Fruit fly (Drosophila melanogaster) whole organism, embryonic: Measurements from ENCODE around the gene Sap30.
A peak's percentile ranks its signal among the peaks of the same experiment; 100 is the strongest.

Experiments used
- Ada2b ChIP-seq: fragments of 200-800 bp; sonication (Bioruptor generic); IDR thresholded peaks from 2 replicates; pipeline ENCODE4 v1.3.6; 2022; ENCODE audit warnings: missing biosample characterization, missing genetic modification characterization
- Blimp-1 ChIP-seq: fragments of 200-800 bp; sonication (Bioruptor generic); optimal IDR thresholded peaks from 3 replicates; lab custom pipeline; 2018; ENCODE audit warnings: missing biosample characterization, missing genetic modification characterization, mild to moderate bottlenecking, moderate library complexity, missing genetic modification reagents
- CG10462 ChIP-seq: fragments of 200-800 bp; sonication (Bioruptor generic); optimal IDR thresholded peaks from 2 replicates; lab custom pipeline; 2016; ENCODE audit warnings: missing biosample characterization, missing genetic modification characterization
- CG10565 ChIP-seq: fragments of 200-800 bp; sonication (Bioruptor generic); optimal IDR thresholded peaks from 3 replicates; lab custom pipeline; 2016; ENCODE audit warnings: missing biosample characterization, mild to moderate bottlenecking, missing genetic modification characterization
- CG12104 ChIP-seq: fragments of 200-800 bp; sonication (Bioruptor generic); optimal IDR thresholded peaks from 3 replicates; lab custom pipeline; 2016; ENCODE audit warnings: missing biosample characterization, missing genetic modification characterization
- CG12391 ChIP-seq: fragments of 200-800 bp; sonication (Bioruptor generic); optimal IDR thresholded peaks from 3 replicates; lab custom pipeline; 2018; ENCODE audit warnings: missing biosample characterization, mild to moderate bottlenecking, missing genetic modification characterization, moderate library complexity
- CG12744 ChIP-seq: fragments of 200-800 bp; sonication (Bioruptor generic); optimal IDR thresholded peaks from 2 replicates; lab custom pipeline; 2016; ENCODE audit warnings: missing biosample characterization, missing genetic modification characterization
- CG15601 ChIP-seq: fragments of 200-800 bp; sonication (Bioruptor generic); optimal IDR thresholded peaks from 3 replicates; lab custom pipeline; 2019; ENCODE audit warnings: missing biosample characterization, mild to moderate bottlenecking, missing genetic modification characterization, moderate library complexity
- CG16779 ChIP-seq: fragments of 200-800 bp; sonication (Bioruptor generic); IDR thresholded peaks from 2 replicates; pipeline ENCODE4 v1.3.6; 2022; ENCODE audit warnings: missing biosample characterization, missing genetic modification characterization
- CG16863 ChIP-seq: fragments of 200-800 bp; sonication (Bioruptor generic); optimal IDR thresholded peaks from 3 replicates; lab custom pipeline; 2016; ENCODE audit warnings: missing biosample characterization, missing genetic modification characterization
- CG2199 ChIP-seq: fragments of 200-800 bp; sonication (Bioruptor generic); IDR thresholded peaks from 3 replicates; pipeline ENCODE4 v1.3.6; 2022; ENCODE audit warnings: missing biosample characterization, missing genetic modification characterization
- CG2712 ChIP-seq: fragments of 200-800 bp; optimal IDR thresholded peaks from 3 replicates; lab custom pipeline; 2019; ENCODE audit warnings: missing biosample characterization, mild to moderate bottlenecking, missing genetic modification characterization, moderate library complexity
- CG34376 ChIP-seq: fragments of 200-800 bp; sonication (Bioruptor generic); optimal IDR thresholded peaks from 2 replicates; lab custom pipeline; 2018; ENCODE audit warnings: missing biosample characterization, mild to moderate bottlenecking, missing genetic modification characterization
- CG4360 ChIP-seq: fragments of 200-800 bp; sonication (Bioruptor generic); IDR thresholded peaks from 2 replicates; pipeline ENCODE4 v1.3.6; 2022; ENCODE audit warnings: missing biosample characterization, missing genetic modification characterization
- CG4404 ChIP-seq: fragments of 200-800 bp; sonication (Bioruptor generic); IDR thresholded peaks from 2 replicates; pipeline ENCODE4 v1.3.6; 2022; ENCODE audit warnings: missing biosample characterization, missing genetic modification characterization
- CG4730 ChIP-seq: fragments of 200-800 bp; sonication (Bioruptor generic); IDR thresholded peaks from 2 replicates; pipeline ENCODE4 v1.3.6; 2022; ENCODE audit warnings: missing biosample characterization, missing genetic modification characterization
- CG6654 ChIP-seq: fragments of 200-800 bp; sonication (Bioruptor generic); optimal IDR thresholded peaks from 2 replicates; lab custom pipeline; 2017; ENCODE audit warnings: missing biosample characterization, mild to moderate bottlenecking, missing genetic modification characterization
- CG6813 ChIP-seq: fragments of 200-800 bp; sonication (Bioruptor generic); optimal IDR thresholded peaks from 2 replicates; lab custom pipeline; 2017; ENCODE audit warnings: missing biosample characterization, missing genetic modification characterization, mild to moderate bottlenecking, moderate library complexity, missing genetic modification reagents
- CG7271 ChIP-seq: fragments of 200-800 bp; sonication (Bioruptor generic); optimal IDR thresholded peaks from 2 replicates; lab custom pipeline; 2018; ENCODE audit warnings: missing biosample characterization, mild to moderate bottlenecking, missing genetic modification characterization, moderate library complexity
- CG9609 ChIP-seq: fragments of 200-800 bp; sonication (Bioruptor generic); optimal IDR thresholded peaks from 3 replicates; lab custom pipeline; 2016; ENCODE audit warnings: missing biosample characterization, missing genetic modification characterization
- D19B ChIP-seq: fragments of 200-800 bp; sonication (Bioruptor generic); optimal IDR thresholded peaks from 2 replicates; lab custom pipeline; 2017; ENCODE audit warnings: missing biosample characterization, mild to moderate bottlenecking, missing genetic modification characterization
- Deaf1 ChIP-seq: fragments of 200-800 bp; optimal IDR thresholded peaks from 3 replicates; lab custom pipeline; 2019; ENCODE audit warnings: missing biosample characterization, mild to moderate bottlenecking, missing genetic modification characterization, moderate library complexity
- Drgx ChIP-seq: fragments of 200-800 bp; sonication (Bioruptor generic); IDR thresholded peaks from 2 replicates; pipeline ENCODE4 v1.3.6; 2022; ENCODE audit warnings: missing biosample characterization, missing genetic modification characterization
- Ets65A ChIP-seq: fragments of 200-800 bp; sonication (Bioruptor generic); peaks from one replicate; lab custom pipeline; 2016; ENCODE audit warnings: missing biosample characterization, missing genetic modification characterization
- HLH54F ChIP-seq: fragments of 200-800 bp; sonication (Bioruptor generic); optimal IDR thresholded peaks from 3 replicates; lab custom pipeline; 2016; ENCODE audit warnings: missing biosample characterization, missing genetic modification characterization
- Hsf ChIP-seq: fragments of 200-800 bp; sonication (Bioruptor generic); optimal IDR thresholded peaks from 3 replicates; lab custom pipeline; 2016; ENCODE audit warnings: missing biosample characterization, missing genetic modification characterization
- Jarid2 ChIP-seq: fragments of 200-800 bp; sonication (Bioruptor generic); optimal IDR thresholded peaks from 3 replicates; lab custom pipeline; 2017; ENCODE audit warnings: mild to moderate bottlenecking, missing biosample characterization, missing genetic modification reagents, missing genetic modification characterization
- Lhr ChIP-seq: fragments of 200-800 bp; sonication (Bioruptor generic); optimal IDR thresholded peaks from 3 replicates; lab custom pipeline; 2017; ENCODE audit warnings: mild to moderate bottlenecking, missing biosample characterization, missing genetic modification reagents, missing genetic modification characterization
- Mrtf ChIP-seq: fragments of 200-800 bp; sonication (Bioruptor generic); IDR thresholded peaks from 3 replicates; pipeline ENCODE4 v1.3.6; 2022; ENCODE audit warnings: missing biosample characterization, missing genetic modification characterization
- Ptx1 ChIP-seq: fragments of 200-800 bp; sonication (Bioruptor generic); IDR thresholded peaks from 2 replicates; pipeline ENCODE4 v1.3.6; 2022; ENCODE audit warnings: missing biosample characterization, missing genetic modification characterization
- Ssrp ChIP-seq: fragments of 200-800 bp; sonication (Bioruptor generic); optimal IDR thresholded peaks from 2 replicates; lab custom pipeline; 2018; ENCODE audit warnings: missing biosample characterization, mild to moderate bottlenecking, missing genetic modification characterization, moderate library complexity
- Taf1 ChIP-seq: fragments of 200-800 bp; sonication (Bioruptor generic); IDR thresholded peaks from 2 replicates; pipeline ENCODE4 v1.3.6; 2022; ENCODE audit warnings: missing biosample characterization, missing genetic modification characterization
- ab ChIP-seq: fragments of 200-800 bp; sonication (Bioruptor generic); optimal IDR thresholded peaks from 2 replicates; lab custom pipeline; 2016; ENCODE audit warnings: missing biosample characterization, missing genetic modification characterization
- ara ChIP-seq: fragments of 200-800 bp; sonication (Bioruptor generic); IDR thresholded peaks from 2 replicates; pipeline ENCODE4 v1.3.6; 2022; ENCODE audit warnings: missing biosample characterization, missing genetic modification characterization
- disco-r ChIP-seq: fragments of 200-800 bp; sonication (Bioruptor generic); optimal IDR thresholded peaks from 2 replicates; lab custom pipeline; 2016; ENCODE audit warnings: missing biosample characterization, missing genetic modification characterization
- gcm ChIP-seq: fragments of 200-800 bp; sonication (Bioruptor generic); optimal IDR thresholded peaks from 2 replicates; lab custom pipeline; 2019; ENCODE audit warnings: missing biosample characterization, mild to moderate bottlenecking, missing genetic modification characterization, moderate library complexity
- hb ChIP-seq: fragments of 200-800 bp; sonication (Bioruptor generic); IDR thresholded peaks from 3 replicates; pipeline ENCODE4 v1.3.6; 2022; ENCODE audit warnings: missing biosample characterization, missing genetic modification characterization; ENCODE audit not compliant: partially characterized antibody
- hkb ChIP-seq, 2 experiments: fragments of 200-800 bp in 1 of 2; fragments of >200 bp in 1 of 2; sonication (Bioruptor generic) in 1 of 2; IDR thresholded peaks in 1 of 2; optimal IDR thresholded peaks in 1 of 2; 2 replicates each; pipeline versions ENCODE4 v1.3.6 to Lab custom; 2017 to 2022; ENCODE audit warnings: missing biosample characterization in 1 of 2, missing genetic modification characterization in 1 of 2
- kni ChIP-seq: fragments of 200-800 bp; sonication (Bioruptor generic); optimal IDR thresholded peaks from 3 replicates; lab custom pipeline; 2017; ENCODE audit warnings: mild to moderate bottlenecking, missing biosample characterization, missing genetic modification reagents, missing genetic modification characterization
- lilli ChIP-seq: fragments of 200-800 bp; sonication (Bioruptor generic); optimal IDR thresholded peaks from 3 replicates; lab custom pipeline; 2016; ENCODE audit warnings: missing biosample characterization, missing genetic modification characterization
- pros ChIP-seq: fragments of 200-800 bp; sonication (Bioruptor generic); optimal IDR thresholded peaks from 3 replicates; lab custom pipeline; 2019; ENCODE audit warnings: missing biosample characterization, mild to moderate bottlenecking, missing genetic modification characterization, moderate library complexity
- pum ChIP-seq: fragments of 200-800 bp; sonication (Bioruptor generic); optimal IDR thresholded peaks from 2 replicates; lab custom pipeline; 2016; ENCODE audit warnings: missing biosample characterization, missing genetic modification characterization
- shn ChIP-seq: fragments of 200-800 bp; sonication (Bioruptor generic); optimal IDR thresholded peaks from 3 replicates; lab custom pipeline; 2016; ENCODE audit warnings: missing biosample characterization, missing genetic modification characterization
- sima ChIP-seq: fragments of 200-800 bp; sonication (Bioruptor generic); optimal IDR thresholded peaks from 2 replicates; lab custom pipeline; 2016; ENCODE audit warnings: missing biosample characterization, missing genetic modification characterization
- sqz ChIP-seq: fragments of 200-800 bp; sonication (Bioruptor generic); optimal IDR thresholded peaks from 3 replicates; lab custom pipeline; 2018; ENCODE audit warnings: missing biosample characterization, mild to moderate bottlenecking, missing genetic modification characterization
- sr ChIP-seq: fragments of 200-800 bp; sonication (Bioruptor generic); IDR thresholded peaks from 3 replicates; pipeline ENCODE4 v1.3.6; 2022; ENCODE audit warnings: missing biosample characterization, missing genetic modification characterization
- ttk ChIP-seq: fragments of 200-800 bp; sonication (Bioruptor generic); IDR thresholded peaks from 2 replicates; pipeline ENCODE4 v2.1.2; 2022; ENCODE audit warnings: missing biosample characterization, missing genetic modification characterization
- vfl ChIP-seq: fragments of 200-800 bp; sonication (Bioruptor generic); optimal IDR thresholded peaks from 2 replicates; lab custom pipeline; 2016; ENCODE audit warnings: missing biosample characterization, missing genetic modification characterization
- vvl ChIP-seq: fragments of 200-800 bp; sonication (Bioruptor generic); IDR thresholded peaks from 2 replicates; pipeline ENCODE4 v1.3.6; 2022; ENCODE audit warnings: missing biosample characterization, missing genetic modification characterization
- zen ChIP-seq: fragments of 200-800 bp; sonication (Bioruptor generic); optimal IDR thresholded peaks from 3 replicates; lab custom pipeline; 2018; ENCODE audit warnings: missing biosample characterization, mild to moderate bottlenecking, missing genetic modification characterization, moderate library complexity

Gene Sap30

dm6 chrX:16751579-16752156 lies 35.4 kb upstream of the Sap30 start, which contains the start of gene goe (continued):
- TF ChIP-seq CG9609 (GFP tag; lab: Kevin White, UChicago) (peak; percentile 87), CG4360 (GFP tag; lab: Robert Waterston, UW) (peak; percentile 74), ara (GFP tag; lab: Robert Waterston, UW) (peak; percentile 67), Ssrp (tag; lab: Kevin White, UChicago) (peak; percentile 30), CG2712 (peak; percentile 53), Mrtf (peak; percentile 74), pum (GFP tag; lab: Kevin White, UChicago) (peak; percentile 66), CG10462 (GFP tag; lab: Kevin White, UChicago) (peak; percentile 68), lilli (GFP tag; lab: Kevin White, UChicago) (peak; percentile 85), hb (GFP tag; lab: Robert Waterston, UW) (peak; percentile 74; the same call in 2 of the 3 replicates), D19B (GFP tag; lab: Kevin White, UChicago) (peak; percentile 20), CG2199 (GFP tag; lab: Robert Waterston, UW) (peak; percentile 81), sr (peak; percentile 73; the same call in 2 of the 3 replicates), Taf1 (peak; percentile 38; the same call in 1 of the 2 replicates), vfl (GFP tag; lab: Kevin White, UChicago) (peak; percentile 87), disco-r (peak; percentile 83), gcm (GFP tag; lab: Kevin White, UChicago) (peak; percentile 46), Blimp-1 (GFP tag; lab: Kevin White, UChicago) (peak; percentile 31), CG34376 (GFP tag; lab: Kevin White, UChicago) (peak; percentile 75), CG12391 (tag; lab: Kevin White, UChicago) (peak; percentile 86), CG4730 (GFP tag; lab: Robert Waterston, UW) (peak; percentile 54), HLH54F (GFP tag; lab: Kevin White, UChicago) (peak; percentile 83), Ets65A (GFP tag; lab: Kevin White, UChicago) (peak; percentile 99), Hsf (GFP tag; lab: Kevin White, UChicago) (peak; percentile 85), Deaf1 (tag; lab: Kevin White, UChicago) (no peak), sqz (GFP tag; lab: Kevin White, UChicago) (no peak), kni (GFP tag; lab: Kevin White, UChicago) (peak; percentile 5), CG6813 (GFP tag; lab: Kevin White, UChicago) (peak; percentile 76), Ptx1 (GFP tag; lab: Robert Waterston, UW) (peak; percentile 72), CG12104 (GFP tag; lab: Kevin White, UChicago) (peak; percentile 68), Lhr (GFP tag; lab: Kevin White, UChicago) (peak; percentile 95), CG16779 (peak; percentile 74; the same call in 1 of the 2 replicates), CG15601 (peak; percentile 85), CG4404 (peak; percentile 20; the same call in 1 of the 2 replicates), hkb (optimal IDR thresholded peaks at IDR 0.05; lab: Kevin White, UChicago) (no peak), hkb (GFP tag; IDR thresholded peaks at IDR 0.05; lab: Robert Waterston, UW) (peak; percentile 68), zen (tag; lab: Kevin White, UChicago) (peak; percentile 56), vvl (GFP tag; lab: Robert Waterston, UW) (peak; percentile 89), Jarid2 (GFP tag; lab: Kevin White, UChicago) (peak; percentile 49), CG6654 (GFP tag; lab: Kevin White, UChicago) (no peak), CG16863 (GFP tag; lab: Kevin White, UChicago) (peak; percentile 56), Ada2b (peak; percentile 57), shn (GFP tag; lab: Kevin White, UChicago) (peak; percentile 89), ab (GFP tag; lab: Kevin White, UChicago) (peak; percentile 42), CG7271 (peak; percentile 76), Drgx (GFP tag; lab: Robert Waterston, UW) (peak; percentile 61), CG10565 (GFP tag; lab: Kevin White, UChicago) (no peak), sima (GFP tag; lab: Kevin White, UChicago) (peak; percentile 72), ttk (GFP tag; lab: Robert Waterston, UW) (peak; percentile 74), CG12744 (GFP tag; lab: Kevin White, UChicago) (peak; percentile 76), pros (GFP tag; lab: Kevin White, UChicago) (no peak)
